Worm (Caenorhabditis elegans) whole organism, early embryonic: ENCODE measurements around the gene crh-2.

Experiments
- aly-1 ChIP-seq: sonication (generic microtip); optimal IDR thresholded peaks from 2 replicates; lab custom pipeline; 2016; ENCODE audit warnings: missing genetic modification characterization, missing compliant biosample characterization
- ama-1 ChIP-seq: fragments of 150-350 bp; optimal IDR thresholded peaks from 2 replicates; lab custom pipeline; 2014
- ceh-36 ChIP-seq: sonication (generic microtip); optimal IDR thresholded peaks from 2 replicates; lab custom pipeline; 2016; ENCODE audit warnings: missing genetic modification characterization, inconsistent platforms, missing compliant biosample characterization
- ets-7 ChIP-seq: sonication (generic microtip); optimal IDR thresholded peaks from 2 replicates; lab custom pipeline; 2016; ENCODE audit warnings: missing genotype, missing genetic modification characterization, missing compliant biosample characterization
- flt-1 ChIP-seq: fragments of 200-800 bp; sonication (Bioruptor generic); IDR thresholded peaks from 2 replicates; pipeline ENCODE4 v1.3.6; 2022; ENCODE audit warnings: missing genetic modification characterization, missing compliant biosample characterization
- hmbx-1 ChIP-seq: sonication (generic microtip); optimal IDR thresholded peaks from 2 replicates; lab custom pipeline; 2016; ENCODE audit warnings: mild to moderate bottlenecking, missing genetic modification characterization, missing compliant biosample characterization
- hnd-1 ChIP-seq: sonication (generic microtip); optimal IDR thresholded peaks from 2 replicates; lab custom pipeline; 2016; ENCODE audit warnings: missing genetic modification characterization, missing compliant biosample characterization
- pes-1 ChIP-seq: fragments of 200-800 bp; sonication (Bioruptor generic); IDR thresholded peaks from 2 replicates; pipeline ENCODE4 v1.3.6; 2022; ENCODE audit warnings: missing genetic modification reagents, missing genetic modification characterization, missing compliant biosample characterization
- scrt-1 ChIP-seq: fragments of 200-800 bp; sonication (Bioruptor generic); IDR thresholded peaks from 2 replicates; pipeline ENCODE4 v1.3.6; 2022; ENCODE audit warnings: missing genetic modification characterization, missing compliant biosample characterization
- sea-1 ChIP-seq: fragments of 200-800 bp; sonication (Bioruptor generic); conservative IDR thresholded peaks from 2 replicates; pipeline ENCODE4 v1.3.6; 2022; ENCODE audit warnings: missing genetic modification characterization, missing compliant biosample characterization
- tbx-37 ChIP-seq: fragments of 200-800 bp; sonication (Bioruptor generic); conservative IDR thresholded peaks from 2 replicates; pipeline ENCODE4 v1.3.6; 2022; ENCODE audit warnings: missing genetic modification reagents, missing genetic modification characterization, missing compliant biosample characterization

DNA sequence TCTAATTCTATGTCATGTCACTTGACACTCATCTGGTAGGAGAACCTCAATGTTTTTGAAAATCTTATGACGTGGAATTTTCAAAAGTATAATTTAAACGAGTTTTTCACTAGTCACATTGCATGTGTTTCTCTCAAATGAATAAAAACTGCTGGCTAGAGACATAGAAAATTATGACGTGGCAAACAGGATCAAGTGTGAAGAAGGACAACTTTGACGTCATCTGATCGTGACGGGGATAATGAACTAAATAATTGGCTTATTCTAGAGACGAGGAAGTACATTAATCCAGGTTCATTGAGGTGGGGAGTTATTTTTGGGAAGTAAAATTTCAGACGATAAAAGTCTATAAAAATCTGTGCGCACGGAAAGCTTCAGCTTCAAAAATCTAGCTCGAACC lies 4.2 kb downstream of the crh-2 start:
- TF ChIP-seq ets-7 (tag; lab: Kevin White, UChicago), result no peak
- TF ChIP-seq ama-1, result no peak
- TF ChIP-seq tbx-37 (GFP tag; lab: Robert Waterston, UW), result no peak
- TF ChIP-seq hmbx-1 (tag; lab: Kevin White, UChicago), result no peak
- TF ChIP-seq scrt-1, result no peak
- no peak for TF ChIP-seq sea-1 (GFP tag; lab: Robert Waterston, UW)
- TF ChIP-seq hnd-1 (tag; lab: Kevin White, UChicago), result no peak
- TF ChIP-seq ceh-36 (tag; lab: Kevin White, UChicago), result no peak
- TF ChIP-seq aly-1 (tag; lab: Kevin White, UChicago), result no peak
- TF ChIP-seq flt-1 (GFP tag; lab: Robert Waterston, UW), result no peak
- TF ChIP-seq pes-1 (GFP tag; lab: Robert Waterston, UW), result no peak
